Fruit fly (Drosophila melanogaster): ENCODE data around the gene CG3581.

- TF ChIP-seq Myc (optimal IDR thresholded peaks at IDR 0.05): no peak
- no peak for TF ChIP-seq psq (optimal IDR thresholded peaks at IDR 0.05)
- TF ChIP-seq ttk (optimal IDR thresholded peaks at IDR 0.05): no peak
- TF ChIP-seq h (optimal IDR thresholded peaks at IDR 0.05): no peak
- TF ChIP-seq Sin3A (optimal IDR thresholded peaks at IDR 0.05): no peak
Measured at dm6 chr3R:19406852-19407251, 32.3 kb upstream of the CG3581 start.

All from Kc167 (cell line).